Worm (Caenorhabditis elegans): ENCODE measurements around the gene chil-24.

ce11 chrII:3126341-3126740, 2.6 kb upstream of the chil-24 start, which contains the start of gene ins-19:
- no peak for TF ChIP-seq pha-4 (tag; optimal IDR thresholded peaks at IDR 0.05)
- TF ChIP-seq blmp-1 (tag; optimal IDR thresholded peaks at IDR 0.05), result no peak
- TF ChIP-seq sptf-1 (tag; optimal IDR thresholded peaks at IDR 0.05), result no peak
- TF ChIP-seq nhr-12 (tag; optimal IDR thresholded peaks at IDR 0.05), result no peak
- TF ChIP-seq nhr-28 (tag; optimal IDR thresholded peaks at IDR 0.05), result no peak
- no peak for TF ChIP-seq mep-1 (tag; optimal IDR thresholded peaks at IDR 0.05)
- no peak for TF ChIP-seq elt-3 (tag; optimal IDR thresholded peaks at IDR 0.05)
- no peak for TF ChIP-seq nhr-237 (tag; optimal IDR thresholded peaks at IDR 0.05)
- TF ChIP-seq drap-1 (GFP tag; optimal IDR thresholded peaks at IDR 0.05), result no peak
- no peak for TF ChIP-seq elt-1 (tag; optimal IDR thresholded peaks at IDR 0.05; ENCODE audit: borderline replicate concordance, insufficient read depth)
- no peak for TF ChIP-seq hlh-1 (tag; optimal IDR thresholded peaks at IDR 0.05)
- TF ChIP-seq ceh-83 (GFP tag; optimal IDR thresholded peaks at IDR 0.05), result no peak
- TF ChIP-seq nhr-76 (tag; optimal IDR thresholded peaks at IDR 0.05), result no peak
- TF ChIP-seq sem-2 (GFP tag; optimal IDR thresholded peaks at IDR 0.05), result no peak
